Fruit fly (Drosophila melanogaster): ENCODE results near the gene TwdlC.
A peak's percentile ranks its signal among the peaks of the same experiment; 100 is the strongest.

Gene TwdlC

DNA sequence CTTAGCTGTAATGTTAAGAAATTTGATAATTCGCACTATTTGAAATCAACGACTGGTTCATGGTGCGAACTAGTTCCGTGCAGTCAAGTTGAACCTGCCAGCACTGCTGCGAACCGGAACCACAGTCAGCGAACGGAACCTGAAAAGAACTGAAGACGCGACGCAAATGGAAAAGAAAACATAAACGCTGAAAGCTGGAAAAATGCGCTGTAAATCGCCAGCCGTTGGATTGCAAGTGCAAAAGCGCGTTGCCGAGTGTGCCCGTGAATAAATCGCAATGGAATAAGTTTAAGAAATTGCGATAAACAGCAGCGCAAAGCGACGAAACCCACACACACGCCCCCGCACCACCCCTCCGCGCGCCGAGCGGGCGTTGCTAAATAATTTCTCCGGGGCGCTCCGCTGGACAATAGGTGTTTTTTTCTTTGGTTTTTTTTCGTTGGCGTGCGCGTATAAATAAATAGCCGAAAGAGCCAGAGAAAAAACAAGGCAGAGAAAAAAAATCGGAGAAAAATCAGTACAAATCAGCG is 27.8 kb upstream of the TwdlC start, which contains the start of gene CG5521:
TSS of gene CG5521 (plus strand) at position 137 of the 530 bp plus-strand sequence.
- peak; percentile 20 for TF ChIP-seq noc (tag; optimal IDR thresholded peaks at IDR 0.05)

DNA sequence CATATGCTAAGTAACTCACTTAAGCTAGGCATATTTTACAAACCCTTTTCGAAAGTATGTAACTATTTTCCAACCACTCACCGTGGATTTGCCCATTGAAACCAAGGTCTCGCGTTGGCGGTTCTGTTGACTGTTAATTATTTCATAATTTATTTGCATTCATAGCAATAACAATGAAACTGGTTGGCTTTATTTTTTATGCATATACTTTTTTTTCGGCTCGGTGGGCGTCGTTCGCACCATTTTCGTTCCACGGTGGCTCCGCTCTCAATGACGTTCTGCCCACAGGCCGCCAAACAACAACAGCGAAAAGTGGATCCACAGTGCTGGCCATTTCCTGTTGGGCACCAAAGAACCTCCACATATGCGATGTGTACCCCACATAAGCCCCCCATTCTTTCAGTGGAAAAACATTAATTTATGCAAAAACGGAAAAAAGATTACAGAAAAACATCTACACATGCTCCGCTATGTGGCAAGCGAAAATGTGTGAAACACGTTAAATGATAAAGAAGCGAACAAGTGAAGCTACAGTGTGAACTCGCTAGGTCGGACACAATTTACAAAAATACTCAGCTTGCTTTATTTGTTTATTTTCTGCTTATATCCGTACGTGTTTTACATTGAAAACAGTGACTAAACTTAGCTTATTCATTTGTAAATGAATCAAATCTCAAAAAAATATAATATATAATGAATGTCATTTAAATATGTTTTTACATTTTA is 26.9 kb upstream of the TwdlC start:
- peak; percentile 41 for TF ChIP-seq noc (tag; optimal IDR thresholded peaks at IDR 0.05)

DNA sequence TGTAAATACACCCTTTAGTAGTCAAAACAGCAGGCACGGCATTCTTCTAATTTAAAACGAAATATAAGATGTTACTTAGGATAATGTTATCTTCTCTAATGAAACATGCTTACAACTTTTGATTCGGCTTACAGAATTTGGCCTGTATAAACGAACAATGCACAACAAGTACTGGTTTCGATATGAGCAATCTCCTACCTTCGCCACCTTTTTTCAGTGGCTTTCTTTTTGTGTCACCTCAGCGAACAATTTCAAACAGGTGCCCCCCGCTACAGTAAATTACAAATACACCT is 26.4 kb upstream of the TwdlC start:
- TF ChIP-seq noc (tag; optimal IDR thresholded peaks at IDR 0.05), result no peak

DNA sequence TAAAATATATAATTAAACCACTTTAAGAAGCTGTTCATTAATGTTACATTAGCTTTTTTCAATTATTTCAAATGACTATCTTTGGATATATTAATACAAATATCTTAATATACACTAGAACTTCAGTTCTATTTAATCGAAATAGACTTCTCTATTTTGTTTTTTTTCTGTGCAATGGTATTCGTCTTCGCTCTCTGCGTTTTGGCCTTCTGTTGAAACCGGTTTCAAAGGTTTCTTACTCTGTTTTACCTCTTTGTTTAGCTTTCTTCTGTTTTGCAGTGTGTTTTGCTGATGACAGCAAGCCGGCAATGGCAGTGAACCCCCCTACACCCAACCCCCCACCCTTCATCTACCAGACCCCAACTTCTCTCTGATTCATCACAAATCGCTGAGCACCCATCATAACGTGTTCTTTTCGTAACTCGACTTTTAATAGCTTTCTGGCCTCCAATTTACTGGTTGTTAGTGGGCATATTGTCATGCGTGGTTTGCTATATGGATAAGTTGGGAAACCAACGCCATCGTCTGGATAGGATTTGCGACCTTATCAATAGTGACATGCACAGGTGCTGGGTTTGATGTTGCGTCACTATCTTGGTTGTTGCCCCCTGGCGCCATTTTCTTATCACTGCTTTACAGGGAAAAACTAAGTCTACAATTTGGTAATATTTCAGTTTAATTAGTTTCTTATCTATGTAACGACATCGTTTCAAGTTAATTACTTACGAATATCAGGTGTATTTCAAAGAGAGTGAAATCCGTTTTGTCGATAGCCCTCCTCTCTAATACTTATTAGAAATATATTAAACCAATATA is 25.6 kb upstream of the TwdlC start:
- peak; percentile 2 for TF ChIP-seq noc (tag; optimal IDR thresholded peaks at IDR 0.05)

DNA sequence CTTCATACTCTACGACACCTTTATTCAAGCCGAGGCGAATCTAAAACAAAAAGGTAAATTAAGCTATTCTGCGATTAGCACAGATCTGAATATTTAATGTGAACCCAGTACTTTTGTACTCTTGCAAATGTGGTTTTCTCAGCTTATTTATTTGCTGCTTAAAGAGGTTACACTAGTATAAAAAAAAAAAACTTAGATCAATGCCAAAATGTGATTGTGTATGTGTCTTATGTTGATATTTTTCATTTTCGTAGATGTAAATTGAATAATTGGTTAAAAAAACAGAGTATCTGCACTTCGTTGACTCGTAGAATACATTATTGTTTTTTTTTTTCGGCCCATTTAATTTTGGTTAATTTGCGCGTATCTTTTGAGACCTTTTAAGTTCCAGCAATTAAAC is 24.9 kb upstream of the TwdlC start:
- TF ChIP-seq noc (tag; optimal IDR thresholded peaks at IDR 0.05), result peak; percentile 77

DNA sequence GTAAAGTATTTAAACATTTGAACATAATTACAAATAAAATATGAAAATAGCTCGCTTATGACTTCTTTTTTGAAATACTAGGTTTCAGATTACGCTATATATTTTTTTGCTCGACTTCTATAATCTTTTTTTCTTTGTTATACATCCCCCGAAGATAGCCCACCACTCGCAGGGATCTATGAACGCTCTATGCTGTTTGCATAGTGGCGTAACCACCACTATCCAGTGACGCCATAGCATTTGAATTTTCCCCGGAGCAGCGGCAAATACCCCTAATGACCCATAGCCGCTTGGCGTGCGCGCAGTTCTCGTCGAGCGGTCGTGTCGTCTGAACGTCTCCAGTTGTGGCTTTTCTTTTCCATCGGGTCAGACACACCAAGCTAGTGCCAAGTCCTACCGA is 16.4 kb upstream of the TwdlC start, which contains the start of the genes CG14253 and CG46313:
TSS of gene CG14253 (plus strand) at position 301 of the 400 bp plus-strand sequence.
TSS of gene CG46313 (plus strand) at position 301 of the 400 bp plus-strand sequence.
- TF ChIP-seq noc (tag; optimal IDR thresholded peaks at IDR 0.05), result no peak

DNA sequence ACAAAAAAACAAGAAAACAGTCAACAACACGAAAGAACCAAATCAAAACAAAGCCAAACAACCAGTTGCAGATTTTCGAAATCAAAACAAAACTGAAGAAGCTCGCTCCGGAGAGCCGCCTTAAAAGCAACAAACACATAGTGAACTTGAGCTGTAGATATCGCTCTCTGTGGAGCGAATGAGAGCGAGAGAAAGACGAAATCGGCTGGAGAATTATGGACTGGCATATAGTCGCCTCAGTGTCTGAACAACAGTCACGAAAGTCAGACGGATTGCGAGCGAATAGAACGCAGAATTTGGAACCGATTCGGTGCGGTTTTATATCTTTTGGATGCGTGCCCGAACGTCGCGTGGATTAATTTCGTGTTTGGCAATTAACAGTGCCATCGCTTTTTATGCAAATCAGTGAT is 14.3 kb upstream of the TwdlC start:
- TF ChIP-seq noc (tag; optimal IDR thresholded peaks at IDR 0.05), result peak; percentile 28

DNA sequence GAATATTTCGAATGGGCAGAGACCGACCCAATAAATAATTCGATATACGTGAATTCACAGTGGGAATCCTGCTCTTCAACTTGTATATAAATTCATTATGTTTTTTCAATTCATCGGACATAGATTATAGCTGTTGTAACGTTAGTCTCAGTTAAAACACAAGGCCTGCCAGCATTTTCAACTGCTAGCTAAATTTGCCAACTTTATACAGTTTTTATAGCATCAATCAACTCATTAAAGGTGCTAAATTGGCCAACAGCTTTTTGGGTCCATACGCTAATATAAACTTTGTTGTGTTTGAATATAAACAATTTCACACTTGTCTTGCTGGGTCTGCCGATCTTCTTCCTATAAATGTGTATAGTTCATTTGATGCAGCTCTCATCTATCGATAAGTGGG is 12.5 kb upstream of the TwdlC start:
- TF ChIP-seq noc (tag; optimal IDR thresholded peaks at IDR 0.05), result no peak

DNA sequence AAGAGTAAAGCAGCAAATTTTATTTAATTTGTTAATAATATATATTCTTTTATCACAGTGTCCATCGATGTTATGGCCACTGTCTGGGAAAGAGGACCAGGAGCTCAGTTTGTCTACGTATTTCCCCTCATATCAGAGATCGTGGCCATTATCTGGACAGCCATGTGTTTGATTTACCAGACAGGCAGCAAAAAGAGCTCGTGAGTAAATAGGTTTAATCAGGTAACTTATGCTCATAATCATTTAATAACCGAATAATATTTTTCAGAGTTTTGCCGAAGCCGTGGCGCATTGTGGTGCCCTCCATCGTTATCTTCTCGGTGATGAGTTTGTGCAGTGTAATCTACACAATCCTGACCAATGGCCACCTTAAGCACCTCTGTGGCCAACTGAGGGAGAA is 10.2 kb upstream of the TwdlC start:
- TF ChIP-seq noc (tag; optimal IDR thresholded peaks at IDR 0.05), result peak; percentile 64

DNA sequence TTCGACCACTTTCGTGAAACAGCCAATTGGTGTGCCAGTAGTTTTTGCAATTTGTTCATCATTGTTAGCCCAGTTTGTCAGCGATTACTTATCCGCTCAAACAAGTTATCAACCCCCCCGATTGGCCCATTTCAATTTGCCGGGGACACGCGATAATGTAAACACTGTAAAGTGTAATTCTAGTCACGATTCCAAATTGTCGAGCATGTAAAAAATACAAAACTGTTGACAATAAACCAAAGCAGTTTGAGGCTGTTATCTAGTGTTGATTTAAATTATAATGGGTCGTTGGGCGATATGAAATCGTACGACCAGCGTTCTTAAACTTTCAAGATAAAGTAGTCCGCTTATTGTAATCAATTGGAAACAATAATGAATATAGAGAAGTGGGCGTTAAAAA is 7.2 kb upstream of the TwdlC start:
- no peak for TF ChIP-seq noc (tag; optimal IDR thresholded peaks at IDR 0.05)

DNA sequence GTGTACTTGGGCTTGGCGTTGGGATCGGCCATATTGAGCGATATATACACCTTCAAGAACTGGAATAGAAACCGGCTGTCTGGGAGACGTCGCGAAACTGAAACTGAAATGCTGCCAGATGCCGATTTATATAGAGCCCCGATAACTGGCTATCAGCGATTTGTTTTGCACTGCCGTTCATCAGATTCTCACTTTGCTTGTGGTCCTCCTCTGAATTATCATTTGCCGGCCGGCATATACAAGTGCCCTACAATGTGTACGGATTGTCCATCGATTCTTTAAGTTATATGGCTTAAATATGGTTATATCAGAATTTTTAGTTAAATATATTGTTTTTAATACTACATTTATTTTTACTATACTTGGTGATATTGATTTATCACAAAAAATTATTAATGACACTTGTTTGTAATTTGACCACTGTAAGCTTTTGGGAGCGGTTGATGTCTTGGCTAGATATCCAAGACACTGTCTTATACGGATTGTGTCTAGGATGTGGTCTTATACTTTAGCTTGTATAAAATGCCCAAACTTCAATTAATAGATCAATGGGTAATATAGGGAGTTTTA is 6.1 kb upstream of the TwdlC start, which contains the start of gene CG31075:
TSS of gene CG31075 (minus strand) at position 106 of the 570 bp plus-strand sequence.
- TF ChIP-seq noc (tag; optimal IDR thresholded peaks at IDR 0.05), result peak; percentile 85

DNA sequence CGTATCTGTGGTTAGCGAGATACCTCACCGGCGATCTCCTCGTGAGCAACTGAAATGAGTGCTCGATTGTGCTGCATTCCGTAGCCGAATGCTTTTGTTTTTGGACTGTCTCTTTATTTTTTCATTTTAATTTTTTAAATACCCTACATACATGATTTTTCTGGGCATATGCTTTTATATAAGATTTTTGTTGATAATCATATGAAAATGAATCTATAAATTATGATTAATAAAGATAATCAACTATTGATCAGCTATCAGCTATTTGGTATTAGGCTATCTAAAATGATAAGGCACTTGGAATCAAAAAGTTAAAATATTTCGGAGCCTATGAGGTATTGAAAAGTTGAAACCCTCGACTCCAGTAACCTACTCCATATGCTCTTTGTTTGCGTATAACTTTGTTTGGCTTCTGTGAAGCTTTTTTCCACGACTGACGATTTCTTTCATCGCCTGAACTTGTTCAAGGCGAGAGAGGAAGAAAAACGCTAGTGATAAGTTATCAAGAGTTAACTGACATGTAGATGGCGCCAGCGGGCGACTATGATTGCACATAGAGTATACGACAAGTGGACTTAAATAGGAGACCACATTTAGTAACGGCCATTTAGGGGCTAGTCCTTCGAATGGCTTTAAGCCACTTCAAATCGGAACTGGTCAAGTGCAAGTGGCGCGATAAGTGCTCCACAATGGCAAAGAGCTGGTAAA is 4.7 kb upstream of the TwdlC start, which contains the start of gene CG31076:
TSS of gene CG31076 (minus strand) at position 51 of the 708 bp plus-strand sequence.
- peak; percentile 76 for TF ChIP-seq noc (tag; optimal IDR thresholded peaks at IDR 0.05)

DNA sequence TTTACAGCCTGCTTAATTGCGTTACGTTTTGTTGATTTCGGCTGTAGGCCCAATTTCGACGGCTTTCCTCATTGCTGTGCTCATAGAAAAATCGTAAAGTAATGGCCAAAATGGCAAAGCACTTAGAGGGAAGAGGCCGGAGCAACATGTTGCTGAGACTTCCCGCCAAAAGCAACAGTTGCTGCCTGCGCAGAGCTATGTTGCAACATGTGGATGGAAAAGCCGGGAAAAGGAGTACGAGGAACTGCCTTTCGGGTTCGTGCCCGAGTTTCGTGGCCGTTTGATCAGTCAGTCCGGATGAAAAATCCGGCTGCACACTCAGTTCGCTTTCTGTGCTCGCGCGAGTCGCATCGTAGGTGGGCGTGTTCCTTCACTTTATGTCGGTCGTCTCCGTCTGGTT is 2.0 kb downstream of the TwdlC start, which contains the start of gene RYa-R:
TSS of gene RYa-R (plus strand) at position 339 of the 400 bp plus-strand sequence.
- no peak for TF ChIP-seq noc (tag; optimal IDR thresholded peaks at IDR 0.05)

DNA sequence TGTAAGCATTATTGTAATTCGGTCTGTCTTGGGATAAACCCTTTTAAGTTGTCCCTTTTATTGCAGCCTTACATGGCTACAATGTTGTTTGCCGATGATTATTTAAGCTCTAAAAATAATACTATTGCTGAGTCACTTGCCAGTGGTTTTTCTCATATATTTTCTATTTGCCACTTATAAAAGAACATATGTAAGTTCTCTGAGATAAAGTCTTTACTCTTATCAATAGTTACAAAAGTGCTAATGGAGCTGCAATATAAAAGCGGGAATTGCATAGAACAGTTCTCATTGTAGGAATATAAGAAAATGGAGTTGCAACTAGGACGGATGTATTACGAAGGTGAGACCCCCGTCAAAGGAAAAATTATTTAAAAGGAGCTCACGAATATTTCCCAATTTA is 4.8 kb downstream of the TwdlC start, which contains the start of gene CG31077:
TSS of gene CG31077 (plus strand) at position 301 of the 400 bp plus-strand sequence.
- no peak for TF ChIP-seq noc (tag; optimal IDR thresholded peaks at IDR 0.05)

DNA sequence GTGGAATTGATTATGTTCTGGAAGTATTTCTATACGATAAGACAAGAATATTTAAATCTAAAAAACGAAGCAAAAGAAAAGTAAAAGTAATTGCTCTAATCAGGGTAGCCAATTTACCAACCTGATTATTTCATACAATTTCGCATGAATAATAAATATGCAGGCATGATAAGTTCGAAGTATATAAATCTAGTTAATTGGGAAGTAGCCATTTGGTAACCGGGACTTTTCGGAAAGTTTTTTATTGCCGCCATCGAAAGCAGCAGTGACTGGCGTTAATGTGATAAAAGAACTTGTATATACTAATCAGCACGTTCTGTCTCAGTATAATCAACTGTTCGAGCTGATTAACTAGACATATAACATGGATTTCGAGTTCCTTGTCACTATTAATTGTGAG is 8.2 kb downstream of the TwdlC start:
- TF ChIP-seq noc (tag; optimal IDR thresholded peaks at IDR 0.05), result peak; percentile 90
